Worm (Caenorhabditis elegans): ENCODE measurements around the gene him-17.

DNA sequence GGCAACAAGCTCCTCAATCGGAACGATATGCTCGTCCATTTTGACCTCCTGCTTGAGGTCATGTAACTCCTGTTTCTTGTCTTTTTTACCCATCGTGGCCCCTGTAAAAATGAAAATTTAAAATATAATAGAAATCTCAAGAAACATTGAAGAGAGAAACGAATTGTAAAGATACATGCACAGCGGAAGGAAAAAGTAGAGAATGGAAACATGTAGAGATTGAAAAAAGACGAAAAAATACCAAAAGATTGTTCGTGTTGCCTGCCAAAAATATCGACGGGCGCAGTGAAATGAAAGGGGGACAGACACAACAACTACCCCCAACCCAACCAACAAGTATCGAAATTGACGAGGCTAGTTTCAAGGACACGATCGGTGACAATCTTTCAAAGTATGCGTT is 46.6 kb upstream of the him-17 start, which contains the start of gene eat-6:
- TF ChIP-seq mbf-1 (tag; optimal IDR thresholded peaks at IDR 0.05) (no peak), nhr-77 (tag; optimal IDR thresholded peaks at IDR 0.05) (no peak), nhr-237 (tag; optimal IDR thresholded peaks at IDR 0.05) (no peak), egl-27 (tag; optimal IDR thresholded peaks at IDR 0.05) (no peak)
